Fruit fly (Drosophila melanogaster): ENCODE results near the gene Sirup.

Gene Sirup

dm6 chr2L:7971423-7971822 is 27.2 kb upstream of the Sirup start (continued):
- TF ChIP-seq fkh (GFP tag; optimal IDR thresholded peaks at IDR 0.05) (no peak), vri (GFP tag; optimal IDR thresholded peaks at IDR 0.05) (no peak), Smox (GFP tag; optimal IDR thresholded peaks at IDR 0.05) (no peak), dac (GFP tag; optimal IDR thresholded peaks at IDR 0.05) (no peak), Eip75B (GFP tag; optimal IDR thresholded peaks at IDR 0.05) (peak; percentile 62), Sox14 (GFP tag; optimal IDR thresholded peaks at IDR 0.05) (no peak), CG3919 (GFP tag; optimal IDR thresholded peaks at IDR 0.05) (peak; percentile 27), acj6 (GFP tag; optimal IDR thresholded peaks at IDR 0.05) (peak; percentile 39), CG11762 (GFP tag; optimal IDR thresholded peaks at IDR 0.05; ENCODE audit: insufficient read depth) (peak; percentile 42), CG6163 (GFP tag; IDR thresholded peaks at IDR 0.05) (peak; percentile 80), Eip78C (GFP tag) (peak; percentile 84), CG6792 (GFP tag; optimal IDR thresholded peaks at IDR 0.05) (peak; percentile 29), Hr38 (GFP tag; optimal IDR thresholded peaks at IDR 0.05) (no peak), CG10669 (GFP tag; optimal IDR thresholded peaks at IDR 0.05) (no peak), esn (GFP tag; optimal IDR thresholded peaks at IDR 0.05) (peak; percentile 39), CG8632 (GFP tag; optimal IDR thresholded peaks at IDR 0.05) (peak; percentile 35), CG32006 (GFP tag; optimal IDR thresholded peaks at IDR 0.05) (peak; percentile 65), salr (GFP tag; optimal IDR thresholded peaks at IDR 0.05) (peak in 1 of 2 experiments; percentile 58), CG1621 (tag; optimal IDR thresholded peaks at IDR 0.05) (no peak), Met (GFP tag; optimal IDR thresholded peaks at IDR 0.05) (peak; percentile 41), Lpt (GFP tag; optimal IDR thresholded peaks at IDR 0.05) (peak; percentile 27), Hr4 (GFP tag; optimal IDR thresholded peaks at IDR 0.05) (peak; percentile 59), topi (GFP tag; optimal IDR thresholded peaks at IDR 0.05) (peak; percentile 2), ss (GFP tag; optimal IDR thresholded peaks at IDR 0.05) (no peak), Gug (GFP tag; IDR thresholded peaks at IDR 0.05) (peak; percentile 70; the same call in 1 of the 2 replicates), eg (GFP tag; IDR thresholded peaks at IDR 0.05) (peak; percentile 71; the same call in 2 of the 3 replicates), CG10631 (GFP tag; optimal IDR thresholded peaks at IDR 0.05) (peak; percentile 84), CG9139 (GFP tag; optimal IDR thresholded peaks at IDR 0.05) (no peak), Sox102F (GFP tag; optimal IDR thresholded peaks at IDR 0.05) (no peak), Blimp-1 (GFP tag; optimal IDR thresholded peaks at IDR 0.05) (no peak), CG8319 (GFP tag; optimal IDR thresholded peaks at IDR 0.05) (no peak), OdsH (GFP tag; optimal IDR thresholded peaks at IDR 0.05) (peak; percentile 59), net (GFP tag; optimal IDR thresholded peaks at IDR 0.05) (no peak), lz (GFP tag; optimal IDR thresholded peaks at IDR 0.05) (peak; percentile 3)

- TF ChIP-seq Gug (GFP tag; IDR thresholded peaks at IDR 0.05) = no peak
- TF ChIP-seq dac (GFP tag; optimal IDR thresholded peaks at IDR 0.05) = no peak
- peak; percentile 79 for TF ChIP-seq Met (GFP tag; optimal IDR thresholded peaks at IDR 0.05)
- no peak for TF ChIP-seq CG8119 (GFP tag; IDR thresholded peaks at IDR 0.05)
- TF ChIP-seq esn (GFP tag; optimal IDR thresholded peaks at IDR 0.05) = peak; percentile 88
- peak; percentile 27 to 63 for TF ChIP-seq ss (GFP tag; optimal IDR thresholded peaks at IDR 0.05)
- TF ChIP-seq CG32006 (GFP tag; optimal IDR thresholded peaks at IDR 0.05) = peak; percentile 58
- TF ChIP-seq CG34406 (GFP tag; optimal IDR thresholded peaks at IDR 0.05) = peak; percentile 72
- peak; percentile 3 to 68 for TF ChIP-seq salr (GFP tag; optimal IDR thresholded peaks at IDR 0.05)
- peak; percentile 22 for TF ChIP-seq CG8319 (GFP tag; optimal IDR thresholded peaks at IDR 0.05)
- TF ChIP-seq Eip78C (GFP tag) = peak; percentile 92
- TF ChIP-seq pdm3 (GFP tag; optimal IDR thresholded peaks at IDR 0.05) = peak; percentile 65
- peak; percentile 40 for TF ChIP-seq CG3032 (tag; optimal IDR thresholded peaks at IDR 0.05)
- peak; percentile 54 for TF ChIP-seq achi (GFP tag; optimal IDR thresholded peaks at IDR 0.05)
- TF ChIP-seq svp (GFP tag) = peak; percentile 89
- peak; percentile 45 for TF ChIP-seq CG8632 (GFP tag; optimal IDR thresholded peaks at IDR 0.05)
- TF ChIP-seq CG6854 (GFP tag; optimal IDR thresholded peaks at IDR 0.05) = peak; percentile 64
- peak; percentile 57 for TF ChIP-seq CG6808 (GFP tag; optimal IDR thresholded peaks at IDR 0.05)
- peak; percentile 52 for TF ChIP-seq CG10631 (GFP tag; optimal IDR thresholded peaks at IDR 0.05)
- TF ChIP-seq Eip93F (GFP tag; optimal IDR thresholded peaks at IDR 0.05) = peak; percentile 37
- TF ChIP-seq CG11294 (GFP tag; IDR thresholded peaks at IDR 0.05) = no peak
- peak; percentile 69 for TF ChIP-seq Smox (GFP tag; optimal IDR thresholded peaks at IDR 0.05)
- peak; percentile 7 for TF ChIP-seq CG1621 (tag; optimal IDR thresholded peaks at IDR 0.05)
- peak; percentile 78 for TF ChIP-seq Sox14 (GFP tag; optimal IDR thresholded peaks at IDR 0.05)
- no peak for TF ChIP-seq CG4318 (GFP tag; optimal IDR thresholded peaks at IDR 0.05)
- peak; percentile 23 for TF ChIP-seq Lpt (GFP tag; optimal IDR thresholded peaks at IDR 0.05)
- peak; percentile 65 for TF ChIP-seq Eip75B (GFP tag; optimal IDR thresholded peaks at IDR 0.05)
- peak; percentile 40 for TF ChIP-seq fkh (GFP tag; optimal IDR thresholded peaks at IDR 0.05)
- TF ChIP-seq vri (GFP tag; optimal IDR thresholded peaks at IDR 0.05) = peak; percentile 59
- TF ChIP-seq CG11902 (GFP tag; optimal IDR thresholded peaks at IDR 0.05) = peak; percentile 48
- peak; percentile 69 for TF ChIP-seq Ets21C (GFP tag; optimal IDR thresholded peaks at IDR 0.05)
- TF ChIP-seq Blimp-1 (GFP tag; optimal IDR thresholded peaks at IDR 0.05) = peak; percentile 10
These were observed 25.0 kb upstream of the Sirup start for dm6 chr2L:7973470-7974207.
